Worm (Caenorhabditis elegans) whole organism, mixed stage, embryonic: ENCODE measurements around the gene gon-1.

Experiments
- drap-1 ChIP-seq: fragments of 200-800 bp; sonication (Bioruptor generic); optimal IDR thresholded peaks from 3 replicates; lab custom pipeline; 2018; ENCODE audit warnings: mild to moderate bottlenecking, missing genetic modification characterization, missing compliant biosample characterization
- elt-3 ChIP-seq: fragments of 150-350 bp; optimal IDR thresholded peaks from 2 replicates; lab custom pipeline; 2014; ENCODE audit warnings: missing biosample characterization, missing genetic modification characterization
- lin-13 ChIP-seq: fragments of 150-350 bp; optimal IDR thresholded peaks from 2 replicates; lab custom pipeline; 2014; ENCODE audit warnings: missing biosample characterization, missing genetic modification characterization
- lin-32 ChIP-seq: fragments of 200-800 bp; sonication (Bioruptor generic); optimal IDR thresholded peaks from 2 replicates; lab custom pipeline; 2018; ENCODE audit warnings: mild to moderate bottlenecking, missing genetic modification characterization, missing compliant biosample characterization
- lsy-2 ChIP-seq: fragments of 150-350 bp; optimal IDR thresholded peaks from 2 replicates; lab custom pipeline; 2014; ENCODE audit warnings: missing biosample characterization, missing genetic modification characterization
- nhr-237 ChIP-seq: fragments of 150-350 bp; optimal IDR thresholded peaks from 2 replicates; lab custom pipeline; 2014; ENCODE audit warnings: missing biosample characterization, missing genetic modification characterization
- nhr-28 ChIP-seq: fragments of 150-350 bp; optimal IDR thresholded peaks from 2 replicates; lab custom pipeline; 2014; ENCODE audit warnings: missing biosample characterization, missing genetic modification characterization
- unc-39 ChIP-seq: fragments of 150-350 bp; optimal IDR thresholded peaks from 2 replicates; lab custom pipeline; 2014; ENCODE audit warnings: missing biosample characterization, missing genetic modification characterization
- unc-62 ChIP-seq: fragments of 150-350 bp; optimal IDR thresholded peaks from 2 replicates; lab custom pipeline; 2014; ENCODE audit warnings: missing biosample characterization, missing genetic modification reagents, missing genetic modification characterization
- zip-8 ChIP-seq: fragments of 150-350 bp; optimal IDR thresholded peaks from 2 replicates; lab custom pipeline; 2014; ENCODE audit warnings: missing biosample characterization, missing genetic modification characterization

DNA sequence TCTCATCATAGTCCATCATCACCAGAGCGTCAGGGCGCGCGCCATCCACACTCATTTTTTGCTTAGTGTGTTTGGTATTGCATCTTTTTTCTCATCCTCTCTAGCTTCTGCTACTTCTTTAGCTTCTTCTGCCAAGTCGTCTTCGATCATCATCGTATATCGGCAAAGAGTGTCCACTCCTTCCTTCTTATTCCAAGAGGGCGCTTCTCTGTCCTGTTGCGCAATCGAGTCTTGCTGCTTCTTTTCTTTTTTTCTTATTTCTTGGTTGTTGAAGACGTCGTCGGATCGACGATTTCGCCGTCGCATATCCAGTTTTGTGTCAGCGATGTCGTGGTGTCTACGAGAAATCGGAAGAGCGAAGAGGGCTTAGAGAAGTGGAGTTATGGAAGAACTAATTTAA lies 40.2 kb downstream of the gon-1 start:
- no peak for TF ChIP-seq drap-1
- TF ChIP-seq unc-62 (GFP tag; lab: Kevin White, UChicago), result no peak
- no peak for TF ChIP-seq lsy-2 (tag; lab: Kevin White, UChicago)
- TF ChIP-seq zip-8 (tag; lab: Kevin White, UChicago), result peak; percentile 4
- TF ChIP-seq nhr-28, result no peak
- TF ChIP-seq lin-13, result no peak
- no peak for TF ChIP-seq lin-32 (GFP tag; lab: Kevin White, UChicago)
- no peak for TF ChIP-seq unc-39 (tag; lab: Kevin White, UChicago)
- no peak for TF ChIP-seq elt-3 (tag; lab: Kevin White, UChicago)
- TF ChIP-seq nhr-237, result no peak
